Worm (Caenorhabditis elegans) whole organism, L1 larva: ENCODE measurements around the gene lhpp-1.

Experiments used
- C04F5.9 ChIP-seq: sonication (generic microtip); optimal IDR thresholded peaks from 2 replicates; lab custom pipeline; 2016; ENCODE audit warnings: missing genetic modification characterization, missing compliant biosample characterization
- F16B12.6 ChIP-seq: fragments of 150-350 bp; optimal IDR thresholded peaks from 2 replicates; lab custom pipeline; 2014; ENCODE audit warnings: missing biosample characterization, missing genetic modification characterization
- aha-1 ChIP-seq: fragments of 150-350 bp; optimal IDR thresholded peaks from 2 replicates; lab custom pipeline; 2014; ENCODE audit warnings: missing biosample characterization, missing genetic modification characterization
- blmp-1 ChIP-seq: fragments of 150-350 bp; optimal IDR thresholded peaks from 2 replicates; lab custom pipeline; 2014; ENCODE audit warnings: missing biosample characterization, missing genetic modification characterization
- ceh-82 ChIP-seq, 3 experiments: fragments of 150-350 bp in 1 of 3; sonication (generic microtip) in 2 of 3; optimal IDR thresholded peaks; 2 replicates each; lab custom pipeline; 2014 to 2017; ENCODE audit warnings: missing biosample characterization in 3 of 3, missing genetic modification characterization in 3 of 3
- ceh-88 ChIP-seq: fragments of 200-800 bp; sonication (Bioruptor generic); IDR thresholded peaks from 2 replicates; pipeline ENCODE4 v1.3.6; 2022; ENCODE audit warnings: missing genetic modification characterization, missing compliant biosample characterization
- ces-1 ChIP-seq: fragments of 150-350 bp; optimal IDR thresholded peaks from 2 replicates; lab custom pipeline; 2014; ENCODE audit warnings: missing biosample characterization, missing genetic modification reagents, missing genetic modification characterization
- efl-1 ChIP-seq, 4 experiments: fragments of 150-350 bp; optimal IDR thresholded peaks in 3 of 4; peaks in 1 of 4; 1 replicate in 1 of 4; 2 replicates in 3 of 4; lab custom pipeline; 2014; ENCODE audit warnings: missing biosample characterization in 2 of 4, missing genetic modification characterization in 2 of 4, missing genetic modification reagents in 2 of 4
- elt-2 ChIP-seq: sonication (generic microtip); optimal IDR thresholded peaks from 2 replicates; lab custom pipeline; 2016; ENCODE audit warnings: missing genetic modification characterization, mild to moderate bottlenecking, inconsistent platforms, missing compliant biosample characterization, missing genetic modification reagents
- elt-3 ChIP-seq, 6 experiments: fragments of 150-350 bp in 1 of 6; sonication (generic microtip); optimal IDR thresholded peaks; 2 replicates each; lab custom pipeline; 2017 to 2018; ENCODE audit warnings: missing biosample characterization in 6 of 6, missing genetic modification characterization in 6 of 6, inconsistent platforms in 1 of 6
- ets-5 ChIP-seq: fragments of 200-800 bp; sonication (Bioruptor generic); IDR thresholded peaks from 2 replicates; pipeline ENCODE4 v1.3.6; 2022; ENCODE audit warnings: missing genetic modification characterization, missing compliant biosample characterization
- fkh-4 ChIP-seq: sonication (generic microtip); optimal IDR thresholded peaks from 2 replicates; lab custom pipeline; 2016; ENCODE audit warnings: missing compliant biosample characterization, missing genetic modification characterization, borderline replicate concordance
- fkh-8 ChIP-seq: sonication (generic microtip); optimal IDR thresholded peaks from 2 replicates; lab custom pipeline; 2016; ENCODE audit warnings: mild to moderate bottlenecking, missing genetic modification characterization, missing compliant biosample characterization
- fos-1 ChIP-seq: fragments of 150-350 bp; optimal IDR thresholded peaks from 2 replicates; lab custom pipeline; 2014; ENCODE audit warnings: missing biosample characterization, missing genetic modification characterization
- grh-1 ChIP-seq: fragments of 200-800 bp; sonication (Bioruptor generic); IDR thresholded peaks from 2 replicates; pipeline ENCODE4 v1.3.6; 2022; ENCODE audit warnings: missing genetic modification reagents, missing genetic modification characterization, missing compliant biosample characterization
- irx-1 ChIP-seq: sonication (generic microtip); optimal IDR thresholded peaks from 2 replicates; lab custom pipeline; 2016; ENCODE audit warnings: missing genetic modification characterization, missing compliant biosample characterization
- jun-1 ChIP-seq: fragments of 150-350 bp; optimal IDR thresholded peaks from 2 replicates; lab custom pipeline; 2014; ENCODE audit warnings: missing biosample characterization, missing genetic modification reagents, missing genetic modification characterization
- lin-14 ChIP-seq: fragments of 200-800 bp; sonication (Bioruptor generic); optimal IDR thresholded peaks from 2 replicates; lab custom pipeline; 2018; ENCODE audit warnings: mild to moderate bottlenecking, missing genetic modification characterization, moderate library complexity, missing compliant biosample characterization
- lin-35 ChIP-seq, 2 experiments: fragments of 150-350 bp; optimal IDR thresholded peaks; 2 replicates each; lab custom pipeline; 2014; ENCODE audit warnings: missing biosample characterization in 2 of 2, missing genetic modification characterization in 2 of 2, missing genetic modification reagents in 2 of 2
- lin-39 ChIP-seq: fragments of 150-350 bp; optimal IDR thresholded peaks from 2 replicates; lab custom pipeline; 2014; ENCODE audit warnings: missing biosample characterization, missing genetic modification reagents, missing genetic modification characterization
- lsy-2 ChIP-seq, 2 experiments: fragments of 150-350 bp; optimal IDR thresholded peaks; 2 replicates each; lab custom pipeline; 2014; ENCODE audit warnings: missing biosample characterization in 2 of 2, missing genetic modification characterization in 2 of 2
- mef-2 ChIP-seq: fragments of 150-350 bp; optimal IDR thresholded peaks from 2 replicates; lab custom pipeline; 2014; ENCODE audit warnings: missing biosample characterization, missing genetic modification characterization
- mep-1 ChIP-seq: fragments of 150-350 bp; optimal IDR thresholded peaks from 2 replicates; lab custom pipeline; 2014; ENCODE audit warnings: missing biosample characterization, missing genetic modification characterization
- nhr-20 ChIP-seq: sonication (generic microtip); optimal IDR thresholded peaks from 2 replicates; lab custom pipeline; 2016; ENCODE audit warnings: mild to moderate bottlenecking, missing genetic modification characterization, missing compliant biosample characterization
- nhr-237 ChIP-seq: fragments of 150-350 bp; optimal IDR thresholded peaks from 2 replicates; lab custom pipeline; 2014; ENCODE audit warnings: missing biosample characterization, missing genetic modification characterization
- nhr-71 ChIP-seq: sonication (generic microtip); optimal IDR thresholded peaks from 2 replicates; lab custom pipeline; 2016; ENCODE audit warnings: mild to moderate bottlenecking, missing genetic modification characterization, moderate library complexity, missing compliant biosample characterization
- nhr-85 ChIP-seq: sonication (generic microtip); peaks from one replicate; lab custom pipeline; 2016; ENCODE audit warnings: missing genetic modification characterization, inconsistent platforms, missing compliant biosample characterization
- pag-3 ChIP-seq: sonication (generic microtip); optimal IDR thresholded peaks from 2 replicates; lab custom pipeline; 2017; ENCODE audit warnings: missing genetic modification characterization, mild to moderate bottlenecking, missing compliant biosample characterization, antibody characterized with exemption, borderline replicate concordance; ENCODE audit not compliant: insufficient read depth
- skn-1 ChIP-seq: fragments of 150-350 bp; optimal IDR thresholded peaks from 2 replicates; lab custom pipeline; 2014; ENCODE audit warnings: missing biosample characterization, missing genetic modification characterization
- snu-23 ChIP-seq: sonication (generic microtip); optimal IDR thresholded peaks from 2 replicates; lab custom pipeline; 2016; ENCODE audit warnings: missing genetic modification characterization, missing compliant biosample characterization
- sox-4 ChIP-seq: sonication (generic microtip); optimal IDR thresholded peaks from 2 replicates; lab custom pipeline; 2016; ENCODE audit warnings: missing genetic modification characterization, missing compliant biosample characterization
- sptf-1 ChIP-seq: fragments of 150-350 bp; optimal IDR thresholded peaks from 2 replicates; lab custom pipeline; 2014; ENCODE audit warnings: missing biosample characterization, missing genetic modification characterization
- unc-30 ChIP-seq: sonication (generic microtip); optimal IDR thresholded peaks from 2 replicates; lab custom pipeline; 2017; ENCODE audit warnings: missing biosample characterization, missing genetic modification characterization
- xbp-1 ChIP-seq: sonication (generic microtip); optimal IDR thresholded peaks from 2 replicates; lab custom pipeline; 2016; ENCODE audit warnings: missing genetic modification characterization, missing compliant biosample characterization
- zag-1 ChIP-seq: fragments of 150-350 bp; optimal IDR thresholded peaks from 2 replicates; lab custom pipeline; 2014; ENCODE audit warnings: missing biosample characterization, missing genetic modification characterization
- ztf-11 ChIP-seq, 2 experiments: sonication (generic microtip); optimal IDR thresholded peaks; 2 replicates each; lab custom pipeline; 2016 to 2017; ENCODE audit warnings: missing genetic modification characterization in 2 of 2, missing biosample characterization in 1 of 2, missing compliant biosample characterization in 1 of 2

Gene lhpp-1

DNA sequence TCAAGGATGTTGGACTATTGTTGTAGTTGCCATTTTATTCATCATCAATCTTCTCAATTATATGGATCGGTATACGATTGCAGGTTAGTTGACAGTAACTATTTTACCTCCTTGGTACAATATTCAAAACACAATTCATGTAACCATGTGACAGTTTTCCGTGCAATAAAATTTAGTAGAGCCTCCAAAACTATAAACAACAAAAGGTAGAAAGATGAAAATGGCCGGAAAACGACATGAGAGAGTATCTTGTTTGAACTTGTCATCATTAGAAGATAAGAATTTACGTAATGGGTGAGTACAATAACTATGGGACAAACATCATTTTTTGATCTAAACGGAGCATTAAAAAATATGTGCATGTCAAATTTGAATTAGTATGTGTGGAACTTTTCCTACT is 3.5 kb upstream of the lhpp-1 start:
- TF ChIP-seq nhr-71 (tag; lab: Kevin White, UChicago) (peak; percentile 7), sptf-1 (tag; lab: Kevin White, UChicago) (no peak), elt-2 (peak; percentile 1), nhr-20 (tag; lab: Kevin White, UChicago) (peak; percentile 6)

ce11 chrV:12114693-12115092 is 3.1 kb upstream of the lhpp-1 start, which contains the start of gene spin-1:
TSS of gene spin-1 (plus strand) at chrV:12114993.
- no peak for TF ChIP-seq ces-1 (GFP tag; lab: Kevin White, UChicago)
- no peak for TF ChIP-seq elt-3 (tag; optimal IDR thresholded peaks at IDR 0.05; lab: Kevin White, UChicago)
- TF ChIP-seq nhr-237 (tag; lab: Kevin White, UChicago) = no peak
- TF ChIP-seq aha-1 (tag; lab: Kevin White, UChicago) = no peak
- no peak for TF ChIP-seq sox-4 (tag; lab: Kevin White, UChicago)
- TF ChIP-seq mep-1 (tag; lab: Kevin White, UChicago) = no peak

- TF ChIP-seq jun-1 = no peak
- TF ChIP-seq nhr-85 = peak; percentile 28
- TF ChIP-seq elt-2 = peak; percentile 11
- peak; percentile 27 for TF ChIP-seq lin-14
Observed at ce11 chrV:12113726-12114125, 2.1 kb upstream of the lhpp-1 start.

DNA sequence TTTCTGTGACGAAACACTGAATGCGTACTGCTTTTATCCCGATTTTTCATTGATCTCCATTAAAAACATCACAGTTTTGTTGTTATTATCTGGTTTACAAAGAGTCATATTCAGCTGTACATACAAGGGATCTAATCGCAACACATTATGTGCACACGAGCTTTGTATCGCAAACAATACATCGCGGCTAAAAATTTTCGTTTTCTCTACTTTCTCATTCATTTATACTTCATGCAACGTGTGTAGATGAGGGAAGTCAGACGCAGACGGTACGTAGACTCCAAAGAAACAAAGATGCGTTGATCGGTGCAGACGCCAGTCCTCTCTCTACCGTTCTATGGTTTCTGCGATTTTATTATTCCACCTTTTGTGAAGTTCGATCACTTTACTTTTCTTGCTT is 4.8 kb downstream of the lhpp-1 start, which contains the start of gene nhr-136:
Gene nhr-136 (plus strand): TSS at position 301 of the 400 bp plus-strand sequence.
- TF ChIP-seq skn-1 (no peak), ceh-82 (tag; optimal IDR thresholded peaks at IDR 0.05; lab: Kevin White, UChicago) (peak in 1 of 3 experiments; percentile 18), grh-1 (GFP tag; lab: Robert Waterston, UW) (no peak), ets-5 (GFP tag; lab: Robert Waterston, UW) (no peak), pag-3 (tag; lab: Kevin White, UChicago) (no peak), lin-35 (GFP tag; optimal IDR thresholded peaks at IDR 0.05; lab: Kevin White, UChicago) (peak in 1 of 2 experiments; percentile 47), ceh-88 (GFP tag; lab: Robert Waterston, UW) (no peak), mef-2 (tag; lab: Kevin White, UChicago) (no peak), fkh-8 (tag; lab: Kevin White, UChicago) (no peak), lin-14 (peak; percentile 34), zag-1 (tag; lab: Kevin White, UChicago) (no peak), aha-1 (tag; lab: Kevin White, UChicago) (no peak), nhr-20 (tag; lab: Kevin White, UChicago) (peak; percentile 21), blmp-1 (peak; percentile 75), lsy-2 (tag; optimal IDR thresholded peaks at IDR 0.05; lab: Kevin White, UChicago) (peak in 1 of 2 experiments; percentile 5), irx-1 (tag; lab: Kevin White, UChicago) (no peak), ztf-11 (tag; optimal IDR thresholded peaks at IDR 0.05; lab: Kevin White, UChicago) (no peak), efl-1 (optimal IDR thresholded peaks at IDR 0.05; lab: Kevin White, UChicago) (no peak), efl-1 (GFP tag; optimal IDR thresholded peaks at IDR 0.05 in 1 of 2; lab: Kevin White, UChicago) (peak in 1 of 2 experiments; percentile 53), C04F5.9 (tag; lab: Kevin White, UChicago) (no peak), xbp-1 (tag; lab: Kevin White, UChicago) (no peak), elt-2 (no peak), snu-23 (GFP tag; lab: Kevin White, UChicago) (peak; percentile 7)

ce11 chrV:12103920-12104319 is 7.7 kb downstream of the lhpp-1 start, which contains the start of gene nhr-153:
TSS of gene nhr-153 (plus strand) at chrV:12104220.
- TF ChIP-seq fos-1 (no peak), lin-39 (tag; lab: Kevin White, UChicago) (no peak), lin-35 (GFP tag; optimal IDR thresholded peaks at IDR 0.05; lab: Kevin White, UChicago) (peak in 1 of 2 experiments; percentile 11), unc-30 (tag; lab: Kevin White, UChicago) (no peak), F16B12.6 (tag; lab: Kevin White, UChicago) (no peak), fkh-4 (tag; lab: Kevin White, UChicago) (no peak), snu-23 (GFP tag; lab: Kevin White, UChicago) (peak; percentile 10), grh-1 (GFP tag; lab: Robert Waterston, UW) (no peak), jun-1 (no peak), elt-2 (no peak), nhr-237 (tag; lab: Kevin White, UChicago) (no peak)
